Worm (Caenorhabditis elegans) whole organism, L4/young adult: Measurements from ENCODE around the gene R05G6.3.

ENCODE experiments used
- W03F9.2 ChIP-seq: fragments of 150-350 bp; optimal IDR thresholded peaks from 2 replicates; lab custom pipeline; 2014; ENCODE audit warnings: missing biosample characterization, missing genetic modification characterization
- dao-5 ChIP-seq: sonication (generic microtip); optimal IDR thresholded peaks from 2 replicates; lab custom pipeline; 2016; ENCODE audit warnings: missing genotype, missing genetic modification characterization, moderate library complexity, missing compliant biosample characterization
- him-1 ChIP-seq: sonication (generic microtip); optimal IDR thresholded peaks from 2 replicates; lab custom pipeline; 2016; ENCODE audit warnings: missing genotype, missing genetic modification reagents, missing genetic modification characterization, missing compliant biosample characterization

DNA sequence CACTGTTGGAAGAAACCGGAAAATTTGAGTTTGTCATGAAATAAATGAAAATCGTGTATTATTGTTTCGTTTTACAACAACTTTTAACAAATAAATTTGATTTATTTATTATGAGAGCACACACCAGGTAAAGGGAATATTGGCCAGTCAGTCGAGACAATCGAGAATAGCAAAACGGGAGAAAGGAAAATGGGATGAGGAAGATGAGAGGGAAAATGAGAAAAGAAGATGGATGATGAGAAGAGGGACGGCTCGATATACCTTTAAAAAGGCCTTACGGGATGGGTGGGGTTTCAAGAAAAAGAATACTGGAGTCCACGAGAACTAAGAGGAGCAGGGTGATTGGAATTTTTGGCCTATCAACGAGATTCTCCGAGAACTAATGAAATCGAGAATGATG, 42.3 kb downstream of the R05G6.3 start:
- TF ChIP-seq him-1 (no peak), dao-5 (tag; lab: Kevin White, UChicago) (no peak), W03F9.2 (no peak)
